Worm (Caenorhabditis elegans) whole organism, young adult: ENCODE results near the gene frpr-12.

Source experiments
- madf-6 ChIP-seq: fragments of 200-800 bp; sonication (Bioruptor generic); IDR thresholded peaks from 2 replicates; pipeline ENCODE4 v1.3.6; 2022; ENCODE audit warnings: missing genetic modification reagents, missing genetic modification characterization, missing compliant biosample characterization
- repo-1 ChIP-seq: sonication (generic microtip); optimal IDR thresholded peaks from 2 replicates; lab custom pipeline; 2017; ENCODE audit warnings: mild to moderate bottlenecking, missing genetic modification characterization, missing compliant biosample characterization

DNA sequence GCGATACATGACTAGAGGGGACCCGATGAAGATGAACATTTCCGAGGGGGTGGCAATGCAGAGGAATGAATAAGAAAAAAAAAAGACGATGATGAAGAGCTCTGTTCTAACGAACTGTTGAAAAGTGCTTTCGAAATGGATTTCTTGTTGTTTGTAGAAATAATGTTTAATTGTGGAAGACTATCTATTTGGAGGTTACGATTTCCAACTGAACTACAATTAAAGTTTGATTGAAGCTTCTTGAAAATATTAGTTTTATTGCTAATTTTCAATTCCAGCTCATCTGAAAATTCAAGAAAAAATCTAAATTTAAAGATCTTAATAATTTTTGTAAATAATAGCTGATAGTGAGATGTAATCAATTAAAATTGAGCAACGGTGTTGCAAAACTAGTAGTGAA, 41.7 kb downstream of the frpr-12 start:
- TF ChIP-seq repo-1 (tag; lab: Kevin White, UChicago): no peak
- TF ChIP-seq madf-6: no peak
